Fruit fly (Drosophila melanogaster) whole organism, embryonic: ENCODE results near the gene CG43999.

Source experiments
- Asciz ChIP-seq: fragments of 200-800 bp; sonication (Bioruptor generic); optimal IDR thresholded peaks from 2 replicates; lab custom pipeline; 2017; ENCODE audit warnings: missing biosample characterization, mild to moderate bottlenecking, missing genetic modification characterization, missing genetic modification reagents
- Awh ChIP-seq: fragments of 200-800 bp; sonication (Bioruptor generic); IDR thresholded peaks from 2 replicates; pipeline ENCODE4, ENCODE4 v1.3.6; 2022; ENCODE audit warnings: missing biosample characterization, missing genetic modification characterization
- B-H2 ChIP-seq: fragments of 200-800 bp; sonication (Bioruptor generic); optimal IDR thresholded peaks from 2 replicates; lab custom pipeline; 2018; ENCODE audit warnings: missing biosample characterization, mild to moderate bottlenecking, missing genetic modification characterization
- CG11695 ChIP-seq: fragments of 200-800 bp; sonication (Bioruptor generic); IDR thresholded peaks from 3 replicates; pipeline ENCODE4 v1.3.6; 2022; ENCODE audit warnings: missing biosample characterization, missing genetic modification characterization
- CG12236 ChIP-seq: fragments of 200-800 bp; sonication (Bioruptor generic); optimal IDR thresholded peaks from 2 replicates; lab custom pipeline; 2016; ENCODE audit warnings: missing biosample characterization, missing genetic modification characterization
- CG14014 ChIP-seq: fragments of 200-800 bp; sonication (Bioruptor generic); IDR thresholded peaks from 2 replicates; pipeline ENCODE4 v1.3.6; 2022; ENCODE audit warnings: missing biosample characterization, missing genetic modification characterization
- CG14441 ChIP-seq: fragments of 200-800 bp; sonication (Bioruptor generic); IDR thresholded peaks from 2 replicates; pipeline ENCODE4 v1.3.6; 2022; ENCODE audit warnings: missing biosample characterization, missing genetic modification characterization
- CG15011 ChIP-seq: fragments of 200-800 bp; sonication (Bioruptor generic); optimal IDR thresholded peaks from 3 replicates; lab custom pipeline; 2018; ENCODE audit warnings: missing biosample characterization, mild to moderate bottlenecking, missing genetic modification characterization
- CG1602 ChIP-seq: fragments of 200-800 bp; sonication (Bioruptor generic); optimal IDR thresholded peaks from 3 replicates; lab custom pipeline; 2016; ENCODE audit warnings: missing biosample characterization, missing genetic modification characterization
- CG17328 ChIP-seq: fragments of 200-800 bp; sonication (Bioruptor generic); IDR thresholded peaks from 2 replicates; pipeline ENCODE4 v1.3.6; 2022; ENCODE audit warnings: missing biosample characterization, missing genetic modification characterization
- CG17912 ChIP-seq: fragments of 200-800 bp; sonication (Bioruptor generic); optimal IDR thresholded peaks from 2 replicates; lab custom pipeline; 2018; ENCODE audit warnings: missing biosample characterization, mild to moderate bottlenecking, missing genetic modification characterization
- CG18619 ChIP-seq: fragments of 200-800 bp; sonication (Bioruptor generic); optimal IDR thresholded peaks from 3 replicates; lab custom pipeline; 2017; ENCODE audit warnings: missing biosample characterization, mild to moderate bottlenecking, missing genetic modification characterization
- CG2116 ChIP-seq: fragments of 200-800 bp; sonication (Bioruptor generic); optimal IDR thresholded peaks from 3 replicates; lab custom pipeline; 2018; ENCODE audit warnings: missing biosample characterization, mild to moderate bottlenecking, missing genetic modification characterization
- CG3407 ChIP-seq: fragments of 200-800 bp; sonication (Bioruptor generic); optimal IDR thresholded peaks from 2 replicates; lab custom pipeline; 2018; ENCODE audit warnings: missing biosample characterization, mild to moderate bottlenecking, missing genetic modification characterization
- CG6272 ChIP-seq: fragments of 200-800 bp; sonication (Bioruptor generic); IDR thresholded peaks from 2 replicates; pipeline ENCODE4 v1.3.6; 2022; ENCODE audit warnings: missing biosample characterization, missing genetic modification characterization
- CG6689 ChIP-seq: fragments of 200-800 bp; sonication (Bioruptor generic); IDR thresholded peaks from 2 replicates; pipeline ENCODE4 v1.3.6; 2022; ENCODE audit warnings: missing biosample characterization, missing genetic modification characterization
- CG7963 ChIP-seq: fragments of 200-800 bp; sonication (Bioruptor generic); IDR thresholded peaks from 3 replicates; pipeline ENCODE4 v1.3.6; 2022; ENCODE audit warnings: missing biosample characterization, missing genetic modification characterization; ENCODE audit not compliant: partially characterized antibody
- CG9817 ChIP-seq: fragments of 200-800 bp; sonication (Bioruptor generic); optimal IDR thresholded peaks from 2 replicates; lab custom pipeline; 2018; ENCODE audit warnings: missing biosample characterization, mild to moderate bottlenecking, missing genetic modification characterization, moderate library complexity
- CG9932 ChIP-seq: fragments of 200-800 bp; sonication (Bioruptor generic); IDR thresholded peaks from 2 replicates; pipeline ENCODE4 v1.3.6; 2022; ENCODE audit warnings: missing biosample characterization, missing genetic modification characterization
- CTCF ChIP-seq: fragments of 200-800 bp; sonication (Bioruptor generic); optimal IDR thresholded peaks from 2 replicates; lab custom pipeline; 2017; ENCODE audit warnings: missing biosample characterization, mild to moderate bottlenecking, missing genetic modification characterization, moderate library complexity
- Dfd ChIP-seq, 2 experiments: fragments of >200 bp; optimal IDR thresholded peaks; 2 replicates each; lab custom pipeline; 2017; ENCODE audit warnings: missing biosample characterization in 2 of 2, missing genetic modification characterization in 2 of 2
- Dref ChIP-seq: fragments of 200-800 bp; sonication (Bioruptor generic); IDR thresholded peaks from 2 replicates; pipeline ENCODE4 v1.3.6; 2022; ENCODE audit warnings: missing biosample characterization, missing genetic modification characterization
- Eip74EF ChIP-seq, 2 experiments: fragments of 200-800 bp in 1 of 2; fragments of >200 bp in 1 of 2; sonication (Bioruptor generic) in 1 of 2; optimal IDR thresholded peaks; 2 replicates each; lab custom pipeline; 2017 to 2019; ENCODE audit warnings: missing biosample characterization in 2 of 2, missing genetic modification characterization in 2 of 2, mild to moderate bottlenecking in 1 of 2, moderate library complexity in 1 of 2
- Hand ChIP-seq: fragments of 200-800 bp; sonication (Bioruptor generic); optimal IDR thresholded peaks from 2 replicates; lab custom pipeline; 2017; ENCODE audit warnings: mild to moderate bottlenecking, missing biosample characterization, missing genetic modification reagents, missing genetic modification characterization
- HmgD ChIP-seq: fragments of 200-800 bp; sonication (Bioruptor generic); optimal IDR thresholded peaks from 3 replicates; lab custom pipeline; 2016; ENCODE audit warnings: missing biosample characterization, missing genetic modification characterization
- HmgZ ChIP-seq: fragments of 200-800 bp; sonication (Bioruptor generic); optimal IDR thresholded peaks from 2 replicates; lab custom pipeline; 2018; ENCODE audit warnings: missing biosample characterization, mild to moderate bottlenecking, missing genetic modification characterization
- Med ChIP-seq: fragments of 200-800 bp; sonication (Bioruptor generic); peaks from one replicate; lab custom pipeline; 2016; ENCODE audit warnings: missing biosample characterization, missing genetic modification characterization, mild to moderate bottlenecking, inconsistent platforms, moderate library complexity
- Mes4 ChIP-seq: fragments of 200-800 bp; sonication (Bioruptor generic); optimal IDR thresholded peaks from 2 replicates; lab custom pipeline; 2016; ENCODE audit warnings: missing biosample characterization, missing genetic modification characterization
- Rfx ChIP-seq: fragments of 200-800 bp; sonication (Bioruptor generic); IDR thresholded peaks from 2 replicates; pipeline ENCODE4 v1.3.6; 2022; ENCODE audit warnings: missing biosample characterization, missing genetic modification characterization
- Vsx1 ChIP-seq: fragments of 200-800 bp; sonication (Bioruptor generic); optimal IDR thresholded peaks from 2 replicates; lab custom pipeline; 2017; ENCODE audit warnings: missing biosample characterization, mild to moderate bottlenecking, missing genetic modification characterization, missing genetic modification reagents
- bowl ChIP-seq: fragments of 200-800 bp; sonication (Bioruptor generic); IDR thresholded peaks from 2 replicates; pipeline ENCODE4 v1.3.6; 2022; ENCODE audit warnings: missing biosample characterization, missing genetic modification characterization
- dpn ChIP-seq, 2 experiments: fragments of 200-800 bp; sonication (Bioruptor generic); optimal IDR thresholded peaks; 3 replicates each; lab custom pipeline; 2016; ENCODE audit warnings: missing biosample characterization in 2 of 2, missing genetic modification characterization in 2 of 2
- esg ChIP-seq: fragments of 200-800 bp; sonication (Bioruptor generic); conservative IDR thresholded peaks from 2 replicates; pipeline ENCODE4 v1.3.6; 2022; ENCODE audit warnings: missing biosample characterization, missing genetic modification characterization
- exex ChIP-seq: fragments of 200-800 bp; sonication (Bioruptor generic); optimal IDR thresholded peaks from 4 replicates; lab custom pipeline; 2018; ENCODE audit warnings: missing biosample characterization, mild to moderate bottlenecking, missing genetic modification characterization, moderate library complexity
- gcm ChIP-seq: fragments of 200-800 bp; sonication (Bioruptor generic); optimal IDR thresholded peaks from 2 replicates; lab custom pipeline; 2019; ENCODE audit warnings: missing biosample characterization, mild to moderate bottlenecking, missing genetic modification characterization, moderate library complexity
- grau ChIP-seq: fragments of 200-800 bp; optimal IDR thresholded peaks from 3 replicates; lab custom pipeline; 2019; ENCODE audit warnings: missing biosample characterization, mild to moderate bottlenecking, missing genetic modification characterization, moderate library complexity
- gsb-n ChIP-seq: fragments of 200-800 bp; sonication (Bioruptor generic); optimal IDR thresholded peaks from 3 replicates; lab custom pipeline; 2018; ENCODE audit warnings: missing biosample characterization, mild to moderate bottlenecking, missing genetic modification characterization
- lbe ChIP-seq: fragments of 200-800 bp; sonication (Bioruptor generic); optimal IDR thresholded peaks from 2 replicates; lab custom pipeline; 2016; ENCODE audit warnings: missing biosample characterization, mild to moderate bottlenecking, missing genetic modification characterization
- otp ChIP-seq: fragments of 200-800 bp; sonication (Bioruptor generic); IDR thresholded peaks from 3 replicates; pipeline ENCODE4, ENCODE4 v1.3.6; 2022; ENCODE audit warnings: missing biosample characterization, missing genetic modification characterization
- p53 ChIP-seq: fragments of 200-800 bp; sonication (Bioruptor generic); optimal IDR thresholded peaks from 2 replicates; lab custom pipeline; 2016; ENCODE audit warnings: missing biosample characterization, missing genetic modification characterization
- peb ChIP-seq: fragments of 200-800 bp; sonication (Bioruptor generic); IDR thresholded peaks from 2 replicates; pipeline ENCODE4 v1.3.6; 2022; ENCODE audit warnings: missing biosample characterization, missing genetic modification characterization
- psq ChIP-seq: fragments of 200-800 bp; sonication (Bioruptor generic); optimal IDR thresholded peaks from 2 replicates; lab custom pipeline; 2017; ENCODE audit warnings: missing biosample characterization, missing genetic modification characterization
- pum ChIP-seq: fragments of 200-800 bp; sonication (Bioruptor generic); optimal IDR thresholded peaks from 2 replicates; lab custom pipeline; 2016; ENCODE audit warnings: missing biosample characterization, missing genetic modification characterization
- slp2 ChIP-seq: fragments of 200-800 bp; sonication (Bioruptor generic); optimal IDR thresholded peaks from 2 replicates; lab custom pipeline; 2016; ENCODE audit warnings: missing biosample characterization, missing genetic modification characterization
- sr ChIP-seq: fragments of 200-800 bp; sonication (Bioruptor generic); IDR thresholded peaks from 3 replicates; pipeline ENCODE4 v1.3.6; 2022; ENCODE audit warnings: missing biosample characterization, missing genetic modification characterization
- sug ChIP-seq: fragments of 200-800 bp; optimal IDR thresholded peaks from 2 replicates; lab custom pipeline; 2019; ENCODE audit warnings: missing biosample characterization, mild to moderate bottlenecking, missing genetic modification characterization, moderate library complexity
- usp ChIP-seq: fragments of >200 bp; optimal IDR thresholded peaks from 2 replicates; lab custom pipeline; 2017; ENCODE audit warnings: missing biosample characterization, missing genetic modification characterization
- vfl ChIP-seq: fragments of 200-800 bp; sonication (Bioruptor generic); optimal IDR thresholded peaks from 2 replicates; lab custom pipeline; 2016; ENCODE audit warnings: missing biosample characterization, missing genetic modification characterization
- z ChIP-seq: fragments of 200-800 bp; sonication (Bioruptor generic); IDR thresholded peaks from 3 replicates; pipeline ENCODE4 v1.3.6; 2022; ENCODE audit warnings: missing biosample characterization, missing genetic modification characterization
- zen2 ChIP-seq: fragments of 200-800 bp; sonication (Bioruptor generic); IDR thresholded peaks from 3 replicates; pipeline ENCODE4 v1.3.6; 2022; ENCODE audit warnings: missing biosample characterization, missing genetic modification characterization; ENCODE audit not compliant: partially characterized antibody

CG43999 gene

dm6 chr3R:23886270-23887095, 42.3 kb downstream of the CG43999 start (continued):
- TF ChIP-seq CG3407 (GFP tag; lab: Kevin White, UChicago) (peak; percentile 80), HmgD (GFP tag; lab: Kevin White, UChicago) (no peak), Hand (peak; percentile 32), pum (GFP tag; lab: Kevin White, UChicago) (peak; percentile 80), B-H2 (GFP tag; lab: Kevin White, UChicago) (no peak), gcm (peak; percentile 93), sr (GFP tag; lab: Robert Waterston, UW) (no peak; the same call in 2 of the 3 replicates), peb (peak; percentile 87), CG15011 (GFP tag; lab: Kevin White, UChicago) (peak; percentile 69), CG18619 (GFP tag; lab: Kevin White, UChicago) (peak; percentile 71), vfl (GFP tag; lab: Kevin White, UChicago) (peak; percentile 52), dpn (GFP tag; optimal IDR thresholded peaks at IDR 0.05; lab: Kevin White, UChicago) (peak; percentile 51 to 80), slp2 (GFP tag; lab: Kevin White, UChicago) (peak; percentile 64), Med (GFP tag; lab: Kevin White, UChicago) (peak; percentile 89), CG11695 (GFP tag; lab: Robert Waterston, UW) (peak; percentile 84), HmgZ (tag; lab: Kevin White, UChicago) (peak; percentile 59), CG1602 (GFP tag; lab: Kevin White, UChicago) (peak; percentile 83), esg (GFP tag; lab: Robert Waterston, UW) (peak; percentile 79), CG7963 (GFP tag; lab: Robert Waterston, UW) (no peak), CG12236 (GFP tag; lab: Kevin White, UChicago) (peak; percentile 58), zen2 (GFP tag; lab: Robert Waterston, UW) (no peak), CG9932 (GFP tag; lab: Robert Waterston, UW) (peak; percentile 31; the same call in 1 of the 2 replicates), CTCF (GFP tag; lab: Kevin White, UChicago) (peak; percentile 49), Rfx (GFP tag; lab: Robert Waterston, UW) (peak; percentile 63), exex (peak; percentile 11), otp (GFP tag; lab: Robert Waterston, UW) (peak; percentile 84; the same call in 2 of the 3 replicates), CG14014 (peak; percentile 77), Awh (GFP tag; lab: Robert Waterston, UW) (peak; percentile 86), CG6689 (GFP tag; lab: Robert Waterston, UW) (peak; percentile 89), lbe (GFP tag; lab: Kevin White, UChicago) (peak; percentile 91), CG2116 (GFP tag; lab: Kevin White, UChicago) (peak; percentile 59), Asciz (GFP tag; lab: Kevin White, UChicago) (peak; percentile 84), CG9817 (tag; lab: Kevin White, UChicago) (peak; percentile 55), CG17328 (GFP tag; lab: Robert Waterston, UW) (peak; percentile 90), Eip74EF (GFP tag; optimal IDR thresholded peaks at IDR 0.05; lab: Kevin White, UChicago) (peak in 1 of 2 experiments; percentile 81), CG6272 (GFP tag; lab: Robert Waterston, UW) (peak; percentile 56; the same call in 1 of the 2 replicates), z (GFP tag; lab: Robert Waterston, UW) (peak; percentile 40; the same call in 1 of the 3 replicates), Vsx1 (peak; percentile 70), Mes4 (GFP tag; lab: Kevin White, UChicago) (peak; percentile 79), gsb-n (peak; percentile 94), Dfd (GFP tag; optimal IDR thresholded peaks at IDR 0.05; lab: Kevin White, UChicago) (no peak), grau (peak; percentile 88), p53 (GFP tag; lab: Kevin White, UChicago) (peak; percentile 6), bowl (GFP tag; lab: Robert Waterston, UW) (no peak), Dref (GFP tag; lab: Robert Waterston, UW) (no peak), sug (peak; percentile 18), CG14441 (GFP tag; lab: Robert Waterston, UW) (peak; percentile 74), CG17912 (no peak), psq (GFP tag; lab: Kevin White, UChicago) (no peak), usp (GFP tag; lab: Kevin White, UChicago) (no peak)
